Fruit fly (Drosophila melanogaster) whole organism, adult: ENCODE data around the gene CG14205.

Source experiments
- CG11617 ChIP-seq: fragments of 200-800 bp; sonication (Bioruptor generic); optimal IDR thresholded peaks from 2 replicates; lab custom pipeline; 2017; ENCODE audit warnings: mild to moderate bottlenecking, missing biosample characterization, missing genetic modification reagents, missing genetic modification characterization
- CG12768 ChIP-seq: fragments of 200-800 bp; sonication (Bioruptor generic); optimal IDR thresholded peaks from 2 replicates; lab custom pipeline; 2017; ENCODE audit warnings: missing biosample characterization, missing genetic modification characterization, mild to moderate bottlenecking, moderate library complexity, missing genetic modification reagents
- CG14711 ChIP-seq: fragments of 200-800 bp; sonication (Bioruptor generic); optimal IDR thresholded peaks from 2 replicates; lab custom pipeline; 2018; ENCODE audit warnings: missing biosample characterization, mild to moderate bottlenecking, missing genetic modification characterization, moderate library complexity
- CG1620 ChIP-seq: fragments of 200-800 bp; sonication (Bioruptor generic); optimal IDR thresholded peaks from 2 replicates; lab custom pipeline; 2016; ENCODE audit warnings: missing biosample characterization, missing genetic modification characterization
- CG33017 ChIP-seq: fragments of 200-800 bp; sonication (Bioruptor generic); optimal IDR thresholded peaks from 2 replicates; lab custom pipeline; 2018; ENCODE audit warnings: missing biosample characterization, mild to moderate bottlenecking, missing genetic modification characterization, moderate library complexity
- CG5204 ChIP-seq: fragments of 200-800 bp; sonication (Bioruptor generic); optimal IDR thresholded peaks from 2 replicates; lab custom pipeline; 2016; ENCODE audit warnings: missing biosample characterization, missing genetic modification characterization
- CG7045 ChIP-seq: fragments of 200-800 bp; sonication (Bioruptor generic); optimal IDR thresholded peaks from 2 replicates; lab custom pipeline; 2017; ENCODE audit warnings: missing biosample characterization, mild to moderate bottlenecking, missing genetic modification characterization
- CG7101 ChIP-seq: fragments of 200-800 bp; sonication (Bioruptor generic); optimal IDR thresholded peaks from 2 replicates; lab custom pipeline; 2018; ENCODE audit warnings: missing biosample characterization, mild to moderate bottlenecking, missing genetic modification characterization, moderate library complexity
- Clk ChIP-seq: fragments of 200-800 bp; sonication (Bioruptor generic); optimal IDR thresholded peaks from 2 replicates; lab custom pipeline; 2017; ENCODE audit warnings: missing biosample characterization, missing genetic modification characterization
- Crg-1 ChIP-seq: fragments of 200-800 bp; sonication (Bioruptor generic); optimal IDR thresholded peaks from 2 replicates; lab custom pipeline; 2016; ENCODE audit warnings: missing biosample characterization, missing genetic modification characterization
- Hr96 ChIP-seq: fragments of 200-800 bp; sonication (Bioruptor generic); optimal IDR thresholded peaks from 2 replicates; lab custom pipeline; 2016; ENCODE audit warnings: missing biosample characterization, missing genetic modification characterization
- Mnt ChIP-seq: fragments of 200-800 bp; sonication (Bioruptor generic); optimal IDR thresholded peaks from 2 replicates; lab custom pipeline; 2016; ENCODE audit warnings: missing biosample characterization, mild to moderate bottlenecking, missing genetic modification characterization
- bab1 ChIP-seq: fragments of 200-800 bp; sonication (Bioruptor generic); optimal IDR thresholded peaks from 3 replicates; lab custom pipeline; 2019; ENCODE audit warnings: missing biosample characterization, mild to moderate bottlenecking, missing genetic modification characterization, moderate library complexity
- cic ChIP-seq: fragments of 200-800 bp; sonication (Bioruptor generic); optimal IDR thresholded peaks from 2 replicates; lab custom pipeline; 2017; ENCODE audit warnings: missing biosample characterization, mild to moderate bottlenecking, missing genetic modification characterization, moderate library complexity
- cnc ChIP-seq, 2 experiments: fragments of >200 bp; optimal IDR thresholded peaks; 2 replicates each; lab custom pipeline; 2017
- kay ChIP-seq: fragments of 200-800 bp; sonication (Bioruptor generic); peaks from one replicate; lab custom pipeline; 2016; ENCODE audit warnings: missing biosample characterization, missing genetic modification characterization, borderline replicate concordance
- ovo ChIP-seq: fragments of 200-800 bp; sonication (Bioruptor generic); optimal IDR thresholded peaks from 2 replicates; lab custom pipeline; 2016; ENCODE audit warnings: missing biosample characterization, missing genetic modification characterization
- pad ChIP-seq: fragments of 200-800 bp; sonication (Bioruptor generic); optimal IDR thresholded peaks from 3 replicates; lab custom pipeline; 2017; ENCODE audit warnings: missing biosample characterization, missing genetic modification characterization, mild to moderate bottlenecking, moderate library complexity, missing genetic modification reagents
- tj ChIP-seq: fragments of 200-800 bp; sonication (Bioruptor generic); optimal IDR thresholded peaks from 3 replicates; lab custom pipeline; 2017; ENCODE audit warnings: missing biosample characterization, mild to moderate bottlenecking, missing genetic modification characterization, moderate library complexity
- toe ChIP-seq: fragments of 200-800 bp; sonication (Bioruptor generic); optimal IDR thresholded peaks from 2 replicates; lab custom pipeline; 2016; ENCODE audit warnings: missing biosample characterization, missing genetic modification characterization

Gene CG14205

dm6 chrX:19606558-19606957 lies 14.1 kb downstream of the CG14205 start:
- no peak for TF ChIP-seq pad (GFP tag; lab: Kevin White, UChicago)
- TF ChIP-seq Hr96 (GFP tag; lab: Kevin White, UChicago): no peak
- TF ChIP-seq ovo: no peak
- no peak for TF ChIP-seq Crg-1 (GFP tag; lab: Kevin White, UChicago)
- TF ChIP-seq CG1620 (GFP tag; lab: Kevin White, UChicago): no peak
- TF ChIP-seq CG11617 (GFP tag; lab: Kevin White, UChicago): no peak
- no peak for TF ChIP-seq Mnt (GFP tag; lab: Kevin White, UChicago)
- TF ChIP-seq CG14711: no peak
- no peak for TF ChIP-seq cic (GFP tag; lab: Kevin White, UChicago)
- no peak for TF ChIP-seq CG12768
- no peak for TF ChIP-seq CG7101
- no peak for TF ChIP-seq CG5204
- no peak for TF ChIP-seq Clk

- TF ChIP-seq cnc (optimal IDR thresholded peaks at IDR 0.05; lab: Kevin White, UChicago) (peak in 1 of 2 experiments; percentile 44), bab1 (GFP tag; lab: Kevin White, UChicago) (no peak)
Measured at dm6 chrX:19606971-19607370, 14.6 kb downstream of the CG14205 start.

dm6 chrX:19608042-19608609 lies 15.7 kb downstream of the CG14205 start:
- peak; percentile 61 for TF ChIP-seq Mnt (GFP tag; lab: Kevin White, UChicago)
- no peak for TF ChIP-seq toe (GFP tag; lab: Kevin White, UChicago)
- TF ChIP-seq CG14711: no peak
- no peak for TF ChIP-seq CG7045 (GFP tag; lab: Kevin White, UChicago)
- peak; percentile 41 for TF ChIP-seq pad (GFP tag; lab: Kevin White, UChicago)

- TF ChIP-seq cnc (optimal IDR thresholded peaks at IDR 0.05; lab: Kevin White, UChicago) (no peak), CG1620 (GFP tag; lab: Kevin White, UChicago) (no peak), ovo (no peak), CG14711 (no peak), toe (GFP tag; lab: Kevin White, UChicago) (no peak), cic (GFP tag; lab: Kevin White, UChicago) (no peak), CG33017 (tag; lab: Kevin White, UChicago) (no peak), Mnt (GFP tag; lab: Kevin White, UChicago) (no peak), CG7101 (no peak)
Measured at dm6 chrX:19611226-19611625, 18.8 kb downstream of the CG14205 start, which contains the start of the genes Shawn and Tyler. Gene Shawn, plus strand, starts transcription at chrX:19611526. Gene Tyler, plus strand, starts transcription at chrX:19611526.

- TF ChIP-seq Hr96 (GFP tag; lab: Kevin White, UChicago) (no peak), Clk (no peak), Mnt (GFP tag; lab: Kevin White, UChicago) (peak; percentile 68), CG11617 (GFP tag; lab: Kevin White, UChicago) (peak; percentile 71), CG7101 (peak; percentile 81), CG14711 (peak; percentile 38), cnc (optimal IDR thresholded peaks at IDR 0.05; lab: Kevin White, UChicago) (no peak), pad (GFP tag; lab: Kevin White, UChicago) (peak; percentile 39), bab1 (GFP tag; lab: Kevin White, UChicago) (peak; percentile 82), tj (peak; percentile 32), Crg-1 (GFP tag; lab: Kevin White, UChicago) (peak; percentile 46)
Measured at dm6 chrX:19613473-19613872, 21.1 kb downstream of the CG14205 start.

dm6 chrX:19615990-19616663 lies 23.7 kb downstream of the CG14205 start, which contains the start of gene CG14210:
Gene CG14210, plus strand, starts transcription at chrX:19616196.
- TF ChIP-seq CG12768: no peak
- peak; percentile 97 for TF ChIP-seq Mnt (GFP tag; lab: Kevin White, UChicago)
- peak; percentile 65 for TF ChIP-seq bab1 (GFP tag; lab: Kevin White, UChicago)
- peak; percentile 1 for TF ChIP-seq CG11617 (GFP tag; lab: Kevin White, UChicago)
- no peak for TF ChIP-seq cic (GFP tag; lab: Kevin White, UChicago)
- TF ChIP-seq Hr96 (GFP tag; lab: Kevin White, UChicago): no peak
- no peak for TF ChIP-seq tj
- no peak for TF ChIP-seq CG7101
- TF ChIP-seq ovo: no peak
- TF ChIP-seq toe (GFP tag; lab: Kevin White, UChicago): no peak
- TF ChIP-seq Clk: no peak
- TF ChIP-seq CG1620 (GFP tag; lab: Kevin White, UChicago): no peak
- TF ChIP-seq cnc (optimal IDR thresholded peaks at IDR 0.05; lab: Kevin White, UChicago): peak; percentile 73 to 89
- TF ChIP-seq CG14711: no peak
- TF ChIP-seq CG7045 (GFP tag; lab: Kevin White, UChicago): no peak
- TF ChIP-seq CG33017 (tag; lab: Kevin White, UChicago): no peak
- no peak for TF ChIP-seq pad (GFP tag; lab: Kevin White, UChicago)
- no peak for TF ChIP-seq kay (GFP tag; lab: Kevin White, UChicago)
- TF ChIP-seq Crg-1 (GFP tag; lab: Kevin White, UChicago): no peak
- TF ChIP-seq CG5204: no peak
